Worm (Caenorhabditis elegans): ENCODE results near the gene C29A12.22.

C29A12.22 gene

DNA sequence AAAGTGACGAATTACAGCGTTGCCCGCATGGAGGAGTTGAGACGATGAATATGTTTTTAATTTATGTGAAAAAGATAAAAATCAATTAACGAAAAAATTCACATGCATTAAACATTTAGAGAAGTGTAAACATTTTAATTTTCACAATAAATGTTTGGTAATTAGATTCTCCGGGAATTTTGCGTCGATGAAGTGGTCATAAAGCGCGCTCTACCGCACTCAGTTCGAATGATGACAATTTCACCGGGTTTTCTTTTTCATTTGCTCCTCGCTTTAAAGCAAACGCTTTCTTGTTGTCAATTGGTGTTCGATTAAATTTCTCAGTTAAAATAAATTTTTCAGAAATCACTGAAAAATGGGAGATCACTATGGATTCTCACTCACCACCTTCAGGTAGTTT is 41.8 kb upstream of the C29A12.22 start, which contains the start of the genes D1054.1 and pas-2:
TSS of gene D1054.1 (minus strand) at position 192 of the 400 bp plus-strand sequence.
TSS of gene pas-2 (plus strand) at position 343 of the 400 bp plus-strand sequence.
- TF ChIP-seq unc-120 (tag; optimal IDR thresholded peaks at IDR 0.05; ENCODE audit: poor library complexity, severe bottlenecking) (no peak), elt-3 (tag; optimal IDR thresholded peaks at IDR 0.05) (no peak), ces-1 (GFP tag; optimal IDR thresholded peaks at IDR 0.05) (peak; percentile 85), tbx-8 (GFP tag; optimal IDR thresholded peaks at IDR 0.05) (no peak), ceh-43 (GFP tag; optimal IDR thresholded peaks at IDR 0.05) (no peak), nhr-12 (tag; optimal IDR thresholded peaks at IDR 0.05) (no peak), unc-62 (GFP tag; optimal IDR thresholded peaks at IDR 0.05) (no peak), mep-1 (tag; optimal IDR thresholded peaks at IDR 0.05) (peak; percentile 15), ceh-83 (GFP tag; optimal IDR thresholded peaks at IDR 0.05) (no peak), pha-4 (tag; optimal IDR thresholded peaks at IDR 0.05) (no peak), sptf-1 (tag; optimal IDR thresholded peaks at IDR 0.05) (no peak), nhr-237 (tag; optimal IDR thresholded peaks at IDR 0.05) (no peak), unc-39 (tag; optimal IDR thresholded peaks at IDR 0.05) (no peak), blmp-1 (tag; optimal IDR thresholded peaks at IDR 0.05) (no peak), mls-2 (tag; optimal IDR thresholded peaks at IDR 0.05) (no peak), nhr-28 (tag; optimal IDR thresholded peaks at IDR 0.05) (no peak), ceh-39 (tag; optimal IDR thresholded peaks at IDR 0.05) (no peak), drap-1 (GFP tag; optimal IDR thresholded peaks at IDR 0.05) (no peak)

DNA sequence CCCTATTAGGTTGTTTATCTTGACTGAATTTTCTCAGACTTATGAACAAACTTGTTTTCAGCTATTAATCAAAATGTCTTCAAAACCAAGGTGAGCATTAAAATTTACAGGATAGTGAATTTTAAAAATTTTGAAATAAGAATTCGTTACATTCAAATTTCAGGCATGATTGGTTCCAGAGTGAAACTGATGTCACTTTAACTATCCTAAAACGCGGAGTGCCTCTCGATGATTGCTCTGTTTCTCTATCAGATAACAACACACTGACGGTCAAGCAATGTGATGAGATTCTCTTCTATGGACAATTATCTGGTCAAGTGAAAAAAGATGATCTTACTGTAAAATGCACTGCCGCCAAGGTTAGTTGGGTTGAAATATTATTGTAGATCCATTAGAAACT is 40.5 kb upstream of the C29A12.22 start, which contains the start of gene D1054.3:
TSS of gene D1054.3 (plus strand) at position 62 of the 400 bp plus-strand sequence.
- TF ChIP-seq ceh-43 (GFP tag; optimal IDR thresholded peaks at IDR 0.05) (no peak), pha-4 (tag; optimal IDR thresholded peaks at IDR 0.05) (no peak), hlh-1 (tag; optimal IDR thresholded peaks at IDR 0.05) (no peak)

DNA sequence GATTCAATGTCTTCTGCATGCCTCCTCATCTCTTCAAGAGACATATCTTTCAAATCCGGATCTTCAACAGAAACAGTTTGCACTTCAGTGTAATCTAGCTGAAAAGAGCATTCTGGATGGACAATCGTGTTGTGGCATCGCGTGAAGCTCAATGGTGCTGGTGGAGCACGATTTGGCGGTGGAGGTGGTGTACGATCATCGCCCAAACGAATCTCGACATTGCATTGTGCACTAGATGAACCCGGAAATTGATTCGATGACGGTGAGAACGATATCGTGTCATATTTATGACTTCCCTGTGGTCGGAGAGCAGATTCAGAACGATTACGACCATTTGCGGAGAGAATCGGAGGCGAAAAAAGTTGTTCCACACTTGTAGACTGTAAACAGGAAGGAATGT is 38.6 kb upstream of the C29A12.22 start:
- no peak for TF ChIP-seq lin-13 (tag; optimal IDR thresholded peaks at IDR 0.05)
- TF ChIP-seq sem-2 (GFP tag; optimal IDR thresholded peaks at IDR 0.05) = no peak
- TF ChIP-seq ceh-43 (GFP tag; optimal IDR thresholded peaks at IDR 0.05) = no peak
- no peak for TF ChIP-seq M03D4.4 (tag; optimal IDR thresholded peaks at IDR 0.05)
- TF ChIP-seq snpc-4 (tag; optimal IDR thresholded peaks at IDR 0.05) = no peak
- no peak for TF ChIP-seq unc-62 (GFP tag; optimal IDR thresholded peaks at IDR 0.05)
- TF ChIP-seq nhr-12 (tag; optimal IDR thresholded peaks at IDR 0.05) = no peak
- TF ChIP-seq elt-3 (tag; optimal IDR thresholded peaks at IDR 0.05) = no peak
- TF ChIP-seq cnd-1 (tag; optimal IDR thresholded peaks at IDR 0.05) = no peak
- TF ChIP-seq zip-8 (tag; optimal IDR thresholded peaks at IDR 0.05) = no peak
- TF ChIP-seq ceh-83 (GFP tag; optimal IDR thresholded peaks at IDR 0.05) = no peak
- no peak for TF ChIP-seq lsy-2 (tag; optimal IDR thresholded peaks at IDR 0.05)

DNA sequence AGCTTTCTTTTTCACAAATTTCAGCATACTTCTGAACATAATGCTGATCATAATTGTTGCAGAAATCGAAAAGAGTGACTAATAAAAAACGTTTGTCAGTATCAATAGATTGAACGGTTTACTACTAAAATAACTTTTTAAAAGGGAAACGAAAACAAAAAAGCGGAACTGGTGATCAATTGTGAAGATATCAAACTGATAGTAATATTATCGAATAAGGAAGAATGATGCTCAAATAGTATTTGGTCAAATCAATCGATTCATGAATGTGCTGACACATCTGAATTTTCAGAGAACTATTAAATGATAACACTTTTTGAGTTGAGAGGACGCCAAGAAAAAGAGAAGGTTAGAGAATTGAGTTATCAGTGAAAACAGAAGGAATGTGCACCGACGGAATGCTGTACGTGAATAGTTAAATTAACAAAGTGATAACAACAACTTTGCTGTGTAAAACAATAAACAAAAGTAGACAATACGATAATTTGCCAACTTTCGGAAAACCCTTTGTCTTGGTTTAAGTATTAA is 35.3 kb upstream of the C29A12.22 start, which contains the start of gene D1054.5:
TSS of gene D1054.5 (minus strand) at position 51 of the 528 bp plus-strand sequence.
- TF ChIP-seq pha-4 (tag; optimal IDR thresholded peaks at IDR 0.05) (no peak), ztf-11 (tag; optimal IDR thresholded peaks at IDR 0.05) (no peak), ceh-39 (tag; optimal IDR thresholded peaks at IDR 0.05) (no peak)

DNA sequence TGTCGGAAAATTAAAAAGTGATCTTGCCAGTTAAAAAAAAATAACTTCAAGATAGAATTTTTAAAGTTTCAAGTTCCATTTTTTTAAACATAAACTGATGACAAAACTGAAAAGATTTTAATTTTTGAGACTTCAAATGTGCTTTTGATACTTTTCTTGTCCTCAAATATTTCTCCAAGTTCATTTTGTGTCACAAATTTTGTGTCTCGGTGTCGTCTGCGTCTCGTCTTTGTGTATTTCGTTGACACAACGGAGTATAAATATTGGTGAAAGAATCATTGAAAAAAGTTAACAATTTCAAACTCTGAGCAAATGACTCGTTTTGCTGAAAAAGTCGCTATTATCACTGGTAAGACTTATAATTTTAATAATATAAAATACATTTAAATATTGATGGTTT is 27.9 kb upstream of the C29A12.22 start, which contains the start of gene D1054.8:
TSS of gene D1054.8 (plus strand) at position 301 of the 400 bp plus-strand sequence.
- TF ChIP-seq hlh-1 (tag; optimal IDR thresholded peaks at IDR 0.05) (no peak), mep-1 (tag; optimal IDR thresholded peaks at IDR 0.05) (no peak), unc-62 (GFP tag; optimal IDR thresholded peaks at IDR 0.05) (no peak), bed-3 (GFP tag; optimal IDR thresholded peaks at IDR 0.05) (no peak), sem-2 (GFP tag; optimal IDR thresholded peaks at IDR 0.05) (no peak), unc-39 (tag; optimal IDR thresholded peaks at IDR 0.05) (no peak), nhr-28 (tag; optimal IDR thresholded peaks at IDR 0.05) (no peak), nhr-2 (tag; optimal IDR thresholded peaks at IDR 0.05) (no peak), ztf-11 (tag; optimal IDR thresholded peaks at IDR 0.05) (no peak), tbx-8 (GFP tag; optimal IDR thresholded peaks at IDR 0.05) (no peak), nhr-237 (tag; optimal IDR thresholded peaks at IDR 0.05) (no peak), sptf-1 (tag; optimal IDR thresholded peaks at IDR 0.05) (no peak), mab-5 (tag; optimal IDR thresholded peaks at IDR 0.05) (no peak), M03D4.4 (tag; optimal IDR thresholded peaks at IDR 0.05) (no peak), ham-2 (GFP tag; optimal IDR thresholded peaks at IDR 0.05) (no peak), drap-1 (GFP tag; optimal IDR thresholded peaks at IDR 0.05) (no peak), ceh-43 (GFP tag; optimal IDR thresholded peaks at IDR 0.05) (no peak), lin-13 (tag; optimal IDR thresholded peaks at IDR 0.05) (no peak), zip-8 (tag; optimal IDR thresholded peaks at IDR 0.05) (no peak), pha-4 (tag; optimal IDR thresholded peaks at IDR 0.05) (no peak)

Data from whole organism, mixed stage, embryonic.